Fruit fly (Drosophila melanogaster): Measurements from ENCODE around the gene RpL30.
A peak's percentile ranks its signal among the peaks of the same experiment; 100 is the strongest.

Gene RpL30

dm6 chr2L:19045111-19045560 lies 36.0 kb upstream of the RpL30 start, which contains the start of the genes Ttc19 and Acn (continued):
- TF ChIP-seq kah (GFP tag; optimal IDR thresholded peaks at IDR 0.05) = peak; percentile 29
- peak; percentile 92 for TF ChIP-seq unc-4 (GFP tag; IDR thresholded peaks at IDR 0.05; ENCODE audit: partially characterized antibody)
- peak; percentile 75 for TF ChIP-seq al (GFP tag; IDR thresholded peaks at IDR 0.05)
- no peak for TF ChIP-seq kni (GFP tag; optimal IDR thresholded peaks at IDR 0.05)
- peak; percentile 82 for TF ChIP-seq CG18262 (tag; optimal IDR thresholded peaks at IDR 0.05)
- peak; percentile 68 for TF ChIP-seq ap (GFP tag; IDR thresholded peaks at IDR 0.05)
- TF ChIP-seq sd (tag; optimal IDR thresholded peaks at IDR 0.05) = no peak
- TF ChIP-seq wek (GFP tag; optimal IDR thresholded peaks at IDR 0.05) = peak; percentile 76
- TF ChIP-seq CG14965 (GFP tag; optimal IDR thresholded peaks at IDR 0.05; ENCODE audit: borderline replicate concordance) = peak; percentile 18
- TF ChIP-seq crp (GFP tag; optimal IDR thresholded peaks at IDR 0.05) = peak in 1 of 2 experiments; percentile 58
- peak; percentile 86 for TF ChIP-seq CG12236 (GFP tag; optimal IDR thresholded peaks at IDR 0.05)
- peak; percentile 98 for TF ChIP-seq Dll (GFP tag; IDR thresholded peaks at IDR 0.05; ENCODE audit: partially characterized antibody)
- TF ChIP-seq dan (GFP tag; IDR thresholded peaks at IDR 0.05) = no peak
- TF ChIP-seq Hr51 (GFP tag; optimal IDR thresholded peaks at IDR 0.05) = peak; percentile 80 to 91
- TF ChIP-seq fd64A (GFP tag; optimal IDR thresholded peaks at IDR 0.05) = no peak
- TF ChIP-seq CG12104 (GFP tag; optimal IDR thresholded peaks at IDR 0.05) = peak; percentile 71
- peak; percentile 82 for TF ChIP-seq HmgZ (tag; optimal IDR thresholded peaks at IDR 0.05)
- TF ChIP-seq CG15011 (GFP tag; optimal IDR thresholded peaks at IDR 0.05) = no peak
- TF ChIP-seq eyg (GFP tag; optimal IDR thresholded peaks at IDR 0.05) = peak; percentile 88
- peak; percentile 69 for TF ChIP-seq slou (GFP tag; optimal IDR thresholded peaks at IDR 0.05)
- TF ChIP-seq CG9876 (GFP tag; optimal IDR thresholded peaks at IDR 0.05) = peak; percentile 83
- TF ChIP-seq NfI (GFP tag; optimal IDR thresholded peaks at IDR 0.05) = peak; percentile 86
- peak; percentile 44; the same call in 1 of the 2 replicates for TF ChIP-seq gsb (GFP tag; IDR thresholded peaks at IDR 0.05)
- TF ChIP-seq CG9797 (GFP tag; optimal IDR thresholded peaks at IDR 0.05) = peak; percentile 39
- peak; percentile 89 for TF ChIP-seq CG16863 (GFP tag; optimal IDR thresholded peaks at IDR 0.05)
- TF ChIP-seq org-1 (GFP tag; optimal IDR thresholded peaks at IDR 0.05) = no peak
- peak; percentile 66; the same call in 2 of the 3 replicates for TF ChIP-seq Optix (GFP tag; IDR thresholded peaks at IDR 0.05)
- TF ChIP-seq D19B (GFP tag; optimal IDR thresholded peaks at IDR 0.05) = peak; percentile 44
- peak; percentile 84 for TF ChIP-seq H2.0 (GFP tag; IDR thresholded peaks at IDR 0.05)
- TF ChIP-seq schlank (tag; optimal IDR thresholded peaks at IDR 0.05) = peak; percentile 62
- TF ChIP-seq slp2 (GFP tag; optimal IDR thresholded peaks at IDR 0.05) = peak; percentile 86
- TF ChIP-seq CG15269 (tag; optimal IDR thresholded peaks at IDR 0.05) = peak; percentile 77
- no peak for TF ChIP-seq sim (GFP tag; IDR thresholded peaks at IDR 0.05)
- TF ChIP-seq CG7556 (GFP tag; optimal IDR thresholded peaks at IDR 0.05) = peak; percentile 82
- peak; percentile 80 for TF ChIP-seq Fer3 (tag; optimal IDR thresholded peaks at IDR 0.05)
- no peak for TF ChIP-seq exex (tag; optimal IDR thresholded peaks at IDR 0.05)
- peak; percentile 80 for TF ChIP-seq CG10462 (GFP tag; optimal IDR thresholded peaks at IDR 0.05)
- peak; percentile 71 for TF ChIP-seq Taf1 (GFP tag; IDR thresholded peaks at IDR 0.05)
- TF ChIP-seq ttk (GFP tag; IDR thresholded peaks at IDR 0.05) = peak; percentile 67
- TF ChIP-seq CG6683 (GFP tag; optimal IDR thresholded peaks at IDR 0.05) = peak; percentile 24
- TF ChIP-seq Ets97D (GFP tag; optimal IDR thresholded peaks at IDR 0.05) = peak; percentile 90
- peak; percentile 88 for TF ChIP-seq Myb (GFP tag; optimal IDR thresholded peaks at IDR 0.05)
- peak; percentile 86 for TF ChIP-seq Ptx1 (GFP tag; IDR thresholded peaks at IDR 0.05)
- peak; percentile 33 for TF ChIP-seq CG6854 (GFP tag; optimal IDR thresholded peaks at IDR 0.05)

Measured in whole organism, embryonic.